Fruit fly (Drosophila melanogaster): ENCODE measurements around the gene Oseg5.
A peak's percentile ranks its signal among the peaks of the same experiment; 100 is the strongest.

The Oseg5 gene

dm6 chr2L:20852092-20852628 lies 16.5 kb upstream of the Oseg5 start, which contains the start of gene twit (continued):
- TF ChIP-seq CG11504 (tag; optimal IDR thresholded peaks at IDR 0.05) (peak; percentile 41), CG12236 (GFP tag; optimal IDR thresholded peaks at IDR 0.05) (no peak), CG33557 (GFP tag; optimal IDR thresholded peaks at IDR 0.05) (no peak), BEAF-32 (GFP tag; optimal IDR thresholded peaks at IDR 0.05) (no peak), gcm (GFP tag; optimal IDR thresholded peaks at IDR 0.05) (peak; percentile 12), Hr39 (optimal IDR thresholded peaks at IDR 0.05) (no peak), sob (GFP tag; IDR thresholded peaks at IDR 0.05) (no peak), CG9932 (GFP tag; IDR thresholded peaks at IDR 0.05) (peak; percentile 29; the same call in 1 of the 2 replicates), CG1529 (GFP tag; optimal IDR thresholded peaks at IDR 0.05) (no peak), CG2199 (GFP tag; IDR thresholded peaks at IDR 0.05) (no peak), CG6813 (GFP tag; optimal IDR thresholded peaks at IDR 0.05) (no peak), CG18011 (GFP tag; optimal IDR thresholded peaks at IDR 0.05) (no peak), CG1233 (GFP tag; optimal IDR thresholded peaks at IDR 0.05) (no peak), Dip2 (GFP tag; IDR thresholded peaks at IDR 0.05) (no peak), ATbp (GFP tag; optimal IDR thresholded peaks at IDR 0.05) (peak; percentile 77), Adf1 (GFP tag; IDR thresholded peaks at IDR 0.05) (peak; percentile 28; the same call in 1 of the 2 replicates), Gsc (GFP tag; IDR thresholded peaks at IDR 0.05) (no peak)

- peak; percentile 83 for TF ChIP-seq CG11504 (tag; optimal IDR thresholded peaks at IDR 0.05)
- no peak for TF ChIP-seq ara (GFP tag; IDR thresholded peaks at IDR 0.05)
- peak; percentile 82; the same call in 1 of the 3 replicates for TF ChIP-seq CG2199 (GFP tag; IDR thresholded peaks at IDR 0.05)
- no peak for TF ChIP-seq Max (GFP tag; optimal IDR thresholded peaks at IDR 0.05)
- peak; percentile 10 for TF ChIP-seq CG15514 (GFP tag; optimal IDR thresholded peaks at IDR 0.05)
- TF ChIP-seq NC2β (GFP tag; optimal IDR thresholded peaks at IDR 0.05), result no peak
- TF ChIP-seq Six4 (GFP tag; optimal IDR thresholded peaks at IDR 0.05), result no peak
- TF ChIP-seq pita (GFP tag; optimal IDR thresholded peaks at IDR 0.05), result peak; percentile 44
- TF ChIP-seq grau (tag; optimal IDR thresholded peaks at IDR 0.05), result no peak
- TF ChIP-seq Med (GFP tag), result peak; percentile 39
- peak; percentile 82 for TF ChIP-seq ranshi (GFP tag; IDR thresholded peaks at IDR 0.05)
- no peak for TF ChIP-seq en (GFP tag; optimal IDR thresholded peaks at IDR 0.05)
- TF ChIP-seq CG6791 (GFP tag; IDR thresholded peaks at IDR 0.05; ENCODE audit: partially characterized antibody), result no peak
- peak; percentile 74 for TF ChIP-seq CG15601 (tag; optimal IDR thresholded peaks at IDR 0.05)
- no peak for TF ChIP-seq Atf-2 (GFP tag; optimal IDR thresholded peaks at IDR 0.05)
- TF ChIP-seq cg (GFP tag; optimal IDR thresholded peaks at IDR 0.05), result peak; percentile 36
- peak; percentile 79 for TF ChIP-seq CTCF (GFP tag; optimal IDR thresholded peaks at IDR 0.05)
- TF ChIP-seq ems (GFP tag; optimal IDR thresholded peaks at IDR 0.05), result no peak
- peak; percentile 52 for TF ChIP-seq E2f2 (GFP tag; IDR thresholded peaks at IDR 0.05)
- no peak for TF ChIP-seq gfzf (GFP tag; optimal IDR thresholded peaks at IDR 0.05)
- peak; percentile 33 for TF ChIP-seq HmgZ (tag; optimal IDR thresholded peaks at IDR 0.05)
- no peak for TF ChIP-seq slp2 (GFP tag; optimal IDR thresholded peaks at IDR 0.05)
- TF ChIP-seq ab (GFP tag; optimal IDR thresholded peaks at IDR 0.05), result no peak
- TF ChIP-seq Dp (GFP tag; optimal IDR thresholded peaks at IDR 0.05), result peak; percentile 45
- no peak for TF ChIP-seq Ets97D (GFP tag; optimal IDR thresholded peaks at IDR 0.05)
- TF ChIP-seq CG5245 (GFP tag; optimal IDR thresholded peaks at IDR 0.05), result no peak
- TF ChIP-seq Dip2 (GFP tag; IDR thresholded peaks at IDR 0.05), result no peak
- TF ChIP-seq CG1832 (GFP tag; optimal IDR thresholded peaks at IDR 0.05), result no peak
- TF ChIP-seq CG30403 (GFP tag; optimal IDR thresholded peaks at IDR 0.05), result no peak
- TF ChIP-seq pfk (GFP tag; optimal IDR thresholded peaks at IDR 0.05), result no peak
- TF ChIP-seq CG13287 (GFP tag; IDR thresholded peaks at IDR 0.05; ENCODE audit: partially characterized antibody), result peak; percentile 8; the same call in 1 of the 2 replicates
- TF ChIP-seq stwl (tag; optimal IDR thresholded peaks at IDR 0.05), result peak; percentile 56
- peak; percentile 2 for TF ChIP-seq CG1603 (tag; optimal IDR thresholded peaks at IDR 0.05)
Measured at dm6 chr2L:20851592-20851991, 16.0 kb upstream of the Oseg5 start.

Data from whole organism, embryonic.